Worm (Caenorhabditis elegans): Measurements from ENCODE around the gene dop-1.

Gene dop-1

ce11 chrX:4370756-4371155 is 47.9 kb downstream of the dop-1 start, which contains the start of gene R160.5:
Gene R160.5, minus strand, starts transcription at chrX:4370856.
- TF ChIP-seq nhr-237 (tag; optimal IDR thresholded peaks at IDR 0.05) (no peak), mes-2 (tag; optimal IDR thresholded peaks at IDR 0.05; ENCODE audit: poor library complexity, severe bottlenecking) (no peak), sdz-12 (GFP tag; optimal IDR thresholded peaks at IDR 0.05) (no peak), dve-1 (tag; optimal IDR thresholded peaks at IDR 0.05; ENCODE audit: insufficient read depth) (no peak), aly-2 (tag; optimal IDR thresholded peaks at IDR 0.05) (no peak), ceh-62 (tag; optimal IDR thresholded peaks at IDR 0.05) (no peak), egl-43 (GFP tag; IDR thresholded peaks at IDR 0.05) (no peak), set-16 (GFP tag; IDR thresholded peaks at IDR 0.05) (no peak), lin-39 (tag; optimal IDR thresholded peaks at IDR 0.05) (no peak), mdl-1 (tag; optimal IDR thresholded peaks at IDR 0.05) (no peak), nhr-6 (tag; optimal IDR thresholded peaks at IDR 0.05) (no peak)

DNA sequence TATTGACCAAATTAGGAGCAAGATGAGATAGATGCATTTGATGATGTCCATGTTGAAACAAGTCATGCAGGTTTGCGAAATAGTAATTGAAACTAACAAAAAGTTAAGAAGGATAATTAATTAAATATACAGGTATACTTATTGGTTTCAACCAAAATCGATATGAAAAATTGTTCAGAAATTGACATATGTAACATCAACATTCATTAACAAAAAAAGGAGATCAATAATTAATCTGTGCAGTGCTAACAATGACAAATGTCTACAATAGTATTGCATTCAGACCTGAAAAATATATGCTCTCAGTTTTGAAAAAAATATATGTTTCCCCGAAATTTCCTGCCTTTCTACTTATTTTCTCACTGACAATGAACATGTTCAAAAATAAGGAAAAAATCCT is 49.9 kb downstream of the dop-1 start, which contains the start of gene R160.4:
Gene R160.4, minus strand, starts transcription at position 101 of the 400 bp plus-strand sequence.
- TF ChIP-seq ama-1 (optimal IDR thresholded peaks at IDR 0.05) (no peak), tra-1 (GFP tag; IDR thresholded peaks at IDR 0.05) (no peak), zip-2 (tag; optimal IDR thresholded peaks at IDR 0.05) (no peak), mep-1 (tag; optimal IDR thresholded peaks at IDR 0.05) (no peak), ceh-44 (GFP tag; IDR thresholded peaks at IDR 0.05) (no peak), madf-5 (GFP tag; IDR thresholded peaks at IDR 0.05) (no peak), aly-2 (tag; optimal IDR thresholded peaks at IDR 0.05) (no peak), ceh-62 (tag; optimal IDR thresholded peaks at IDR 0.05) (no peak), ceh-20 (GFP tag; IDR thresholded peaks at IDR 0.05) (no peak), T26A8.4 (GFP tag; IDR thresholded peaks at IDR 0.05) (no peak), nhr-76 (tag; optimal IDR thresholded peaks at IDR 0.05) (no peak), arid-1 (GFP tag; conservative IDR thresholded peaks at IDR 0.05) (no peak), lin-15B (tag; optimal IDR thresholded peaks at IDR 0.05) (no peak)

DNA sequence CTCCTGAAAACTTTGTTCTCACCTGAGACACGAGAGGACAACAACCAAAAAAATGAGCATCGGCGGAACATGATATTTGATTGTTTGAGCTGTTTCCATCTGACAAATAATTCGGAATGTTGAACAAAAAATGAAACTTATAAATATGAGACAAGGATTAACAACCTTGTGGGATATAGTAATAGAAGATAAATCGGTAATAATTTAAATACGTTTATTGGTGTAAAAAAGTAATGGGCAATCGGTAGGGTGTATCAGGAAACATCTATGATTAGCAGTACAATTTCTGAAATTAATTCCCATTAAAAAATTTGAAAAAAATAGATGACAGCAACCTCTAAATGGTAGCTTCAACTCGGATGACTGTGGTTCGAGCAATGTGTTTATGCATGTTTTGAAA is 51.2 kb downstream of the dop-1 start, which contains the start of gene R160.10:
Gene R160.10, minus strand, starts transcription at position 101 of the 400 bp plus-strand sequence.
- TF ChIP-seq nhr-41 (GFP tag; IDR thresholded peaks at IDR 0.05) (no peak), daf-16 (GFP tag; optimal IDR thresholded peaks at IDR 0.05) (no peak), daf-16 (tag; optimal IDR thresholded peaks at IDR 0.05) (no peak), nhr-102 (tag; optimal IDR thresholded peaks at IDR 0.05) (no peak), unc-62 (GFP tag; optimal IDR thresholded peaks at IDR 0.05 in 1 of 2) (peak in 1 of 2 experiments; percentile 36), unc-62 (tag; optimal IDR thresholded peaks at IDR 0.05) (no peak), lin-39 (tag; optimal IDR thresholded peaks at IDR 0.05) (no peak)

DNA sequence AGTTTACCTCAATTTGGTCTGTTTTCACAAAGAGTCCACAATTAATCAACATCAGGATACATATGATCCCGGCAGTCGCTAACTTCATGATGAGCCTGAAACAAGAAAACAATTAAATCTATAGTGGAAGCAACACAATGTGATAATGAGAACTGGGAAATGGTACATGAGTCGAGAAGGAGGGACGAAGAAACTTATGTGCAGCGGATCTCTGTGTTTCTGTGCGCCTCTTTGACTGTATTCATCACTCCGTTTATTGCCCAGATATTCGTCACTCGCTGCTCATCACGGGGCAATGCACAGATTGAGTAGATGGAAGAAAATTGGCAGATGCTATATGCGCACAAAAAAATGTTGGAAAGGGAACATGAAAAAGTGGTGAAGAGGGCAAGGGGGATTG is 52.4 kb downstream of the dop-1 start, which contains the start of gene R160.3:
Gene R160.3, minus strand, starts transcription at position 101 of the 400 bp plus-strand sequence.
- TF ChIP-seq nhr-42 (GFP tag; IDR thresholded peaks at IDR 0.05), result no peak
- no peak for TF ChIP-seq lin-15B (tag; optimal IDR thresholded peaks at IDR 0.05)
- no peak for TF ChIP-seq pqm-1 (tag; optimal IDR thresholded peaks at IDR 0.05)
- TF ChIP-seq egl-43 (GFP tag; IDR thresholded peaks at IDR 0.05), result no peak
- TF ChIP-seq pha-4 (GFP tag; IDR thresholded peaks at IDR 0.05), result no peak
- no peak for TF ChIP-seq pha-4 (tag; optimal IDR thresholded peaks at IDR 0.05)
- no peak for TF ChIP-seq lin-39 (tag; optimal IDR thresholded peaks at IDR 0.05)
- TF ChIP-seq arid-1 (GFP tag; conservative IDR thresholded peaks at IDR 0.05), result no peak

ce11 chrX:4364877-4365276 is 53.8 kb downstream of the dop-1 start, which contains the start of gene F14H12.8:
Gene F14H12.8, minus strand, starts transcription at chrX:4364977.
- TF ChIP-seq nhr-76 (tag; optimal IDR thresholded peaks at IDR 0.05) (no peak), daf-16 (GFP tag; optimal IDR thresholded peaks at IDR 0.05) (no peak), daf-16 (tag; optimal IDR thresholded peaks at IDR 0.05) (no peak), nhr-10 (tag; optimal IDR thresholded peaks at IDR 0.05) (no peak), ceh-44 (GFP tag; IDR thresholded peaks at IDR 0.05) (no peak), F10B5.3 (tag; optimal IDR thresholded peaks at IDR 0.05) (no peak), Y105C5A.15 (GFP tag; IDR thresholded peaks at IDR 0.05) (no peak), egl-43 (GFP tag; IDR thresholded peaks at IDR 0.05) (no peak), php-3 (GFP tag; IDR thresholded peaks at IDR 0.05) (no peak), unc-62 (GFP tag; optimal IDR thresholded peaks at IDR 0.05 in 1 of 2) (no peak), unc-62 (tag; optimal IDR thresholded peaks at IDR 0.05) (no peak), R02D3.7 (tag; optimal IDR thresholded peaks at IDR 0.05) (no peak), tra-1 (GFP tag; IDR thresholded peaks at IDR 0.05) (no peak), ztf-11 (tag; optimal IDR thresholded peaks at IDR 0.05) (no peak), zag-1 (tag; optimal IDR thresholded peaks at IDR 0.05) (no peak), daf-19 (GFP tag; conservative IDR thresholded peaks at IDR 0.05) (no peak), dmd-6 (GFP tag; IDR thresholded peaks at IDR 0.05) (no peak), lin-15B (tag; optimal IDR thresholded peaks at IDR 0.05) (no peak)

Data from whole organism, L4 larva.